Fruit fly (Drosophila melanogaster) Kc167 (cell line): ENCODE results near the gene CG9377.
A peak's percentile ranks its signal among the peaks of the same experiment; 100 is the strongest.

Source experiments
- Myc ChIP-seq: fragments of >200 bp; optimal IDR thresholded peaks from 2 replicates; lab custom pipeline; 2017; ENCODE audit warnings: missing external identifiers
- Sin3A ChIP-seq: fragments of >200 bp; optimal IDR thresholded peaks from 2 replicates; lab custom pipeline; 2018; ENCODE audit warnings: missing external identifiers
- h ChIP-seq: fragments of >200 bp; optimal IDR thresholded peaks from 3 replicates; lab custom pipeline; 2018; ENCODE audit warnings: missing external identifiers
- insv ChIP-seq: fragments of >200 bp; optimal IDR thresholded peaks from 3 replicates; lab custom pipeline; 2018; ENCODE audit warnings: missing external identifiers
- psq ChIP-seq: fragments of >200 bp; optimal IDR thresholded peaks from 2 replicates; lab custom pipeline; 2017; ENCODE audit warnings: missing external identifiers
- ttk ChIP-seq: sonication (Bioruptor generic); optimal IDR thresholded peaks from 2 replicates; lab custom pipeline; 2017; ENCODE audit warnings: missing external identifiers

The CG9377 gene

DNA sequence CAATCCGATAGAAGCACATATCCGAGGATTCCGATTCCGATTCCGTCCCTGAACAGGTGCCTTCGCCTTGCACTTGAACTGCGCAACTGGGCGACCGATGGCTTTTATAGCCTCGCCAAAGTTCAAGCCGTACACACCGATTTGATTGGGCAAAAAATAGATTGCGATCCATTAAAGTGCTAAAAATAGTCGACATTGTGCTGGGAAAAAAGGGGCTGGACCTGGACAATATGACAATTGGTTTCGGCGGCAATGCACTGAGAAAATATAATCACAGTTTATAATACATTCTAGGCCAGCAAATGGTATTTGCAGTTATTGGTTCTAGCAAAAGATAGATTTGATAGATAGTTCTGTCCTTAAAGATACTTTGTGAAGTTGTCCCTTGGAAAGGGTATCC, at the start of gene CG9377:
CG9377 (minus strand) TSS at position 101 of the 400 bp plus-strand sequence.
- TF ChIP-seq Myc (lab: Kevin White, UChicago): no peak
- no peak for TF ChIP-seq ttk
- TF ChIP-seq Sin3A (lab: Kevin White, UChicago): no peak
- TF ChIP-seq h (lab: Kevin White, UChicago): no peak
- TF ChIP-seq psq (lab: Kevin White, UChicago): no peak
- TF ChIP-seq insv (lab: Kevin White, UChicago): no peak

DNA sequence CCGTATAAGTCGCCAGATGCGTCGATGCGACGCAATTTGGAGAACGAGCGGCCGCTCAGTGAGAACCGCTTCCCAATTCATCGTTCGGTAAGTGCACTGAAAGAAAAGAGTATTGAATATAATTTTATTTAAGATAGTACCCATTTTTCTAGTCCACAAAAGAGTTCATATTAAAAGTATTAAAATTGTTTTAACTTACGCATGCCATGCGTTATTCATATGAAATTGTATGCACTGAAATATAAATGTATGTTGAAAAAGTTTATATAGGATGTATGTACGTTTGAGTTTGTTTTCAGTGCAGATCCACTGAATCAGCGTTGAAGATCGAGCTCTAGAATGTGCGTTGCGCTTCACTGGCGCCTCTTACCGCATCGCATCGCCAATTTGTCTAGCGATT, 38.2 kb upstream of the CG9377 start:
- TF ChIP-seq Myc (lab: Kevin White, UChicago) (no peak), insv (lab: Kevin White, UChicago) (no peak), psq (lab: Kevin White, UChicago) (no peak), ttk (no peak)

DNA sequence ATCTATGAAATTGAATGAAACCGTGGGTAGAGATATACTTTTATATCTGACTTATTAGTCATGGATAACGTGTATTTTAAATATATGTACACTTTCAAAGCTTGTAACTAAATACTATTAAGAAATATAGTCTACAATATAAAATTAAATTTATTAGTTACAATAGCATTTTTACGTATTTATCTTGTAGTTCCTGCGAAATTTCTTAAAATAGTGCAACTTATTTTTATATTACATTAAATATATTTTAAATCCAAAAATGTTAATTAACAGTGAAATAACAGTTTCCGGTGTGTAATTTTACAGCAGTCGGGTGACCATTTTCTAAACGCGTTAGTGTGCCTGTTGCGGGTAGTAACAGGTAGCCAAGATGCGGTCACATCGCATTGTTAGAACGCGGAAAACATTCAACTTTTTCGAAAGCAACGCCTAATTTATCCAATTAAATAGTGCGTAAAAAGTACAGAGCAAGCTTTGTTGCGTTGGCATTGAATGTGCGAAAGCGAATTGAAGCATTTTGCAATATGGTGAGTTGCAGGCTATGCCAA, 37.3 kb upstream of the CG9377 start, which contains the start of the genes CG10859 and CG7110:
CG10859 (minus strand) TSS at position 51 of the 548 bp plus-strand sequence.
CG7110 (plus strand) TSS at position 378 of the 548 bp plus-strand sequence.
- no peak for TF ChIP-seq h (lab: Kevin White, UChicago)
- no peak for TF ChIP-seq psq (lab: Kevin White, UChicago)
- no peak for TF ChIP-seq insv (lab: Kevin White, UChicago)
- no peak for TF ChIP-seq Sin3A (lab: Kevin White, UChicago)
- TF ChIP-seq Myc (lab: Kevin White, UChicago): no peak
- TF ChIP-seq ttk: no peak

DNA sequence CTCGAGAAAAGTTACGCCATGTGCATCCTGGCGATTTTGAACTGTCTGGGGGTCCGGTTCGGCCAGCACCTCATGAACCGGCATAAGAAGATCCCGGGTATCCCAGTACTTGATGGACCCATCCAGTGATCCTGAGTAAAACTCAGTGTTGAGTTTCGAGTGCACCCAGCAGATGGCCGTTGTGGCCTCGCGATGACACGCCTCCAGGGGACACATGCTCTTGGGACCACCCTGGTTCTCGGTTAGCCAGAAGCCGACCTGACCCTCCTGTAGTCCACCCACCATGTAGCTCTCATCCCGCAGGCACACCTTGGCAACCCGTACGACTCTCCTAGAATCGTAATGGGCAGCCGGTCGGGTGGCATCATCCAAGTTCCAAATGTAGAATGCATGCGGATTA, 36.0 kb upstream of the CG9377 start:
- TF ChIP-seq ttk (peak; percentile 91), psq (lab: Kevin White, UChicago) (no peak)

DNA sequence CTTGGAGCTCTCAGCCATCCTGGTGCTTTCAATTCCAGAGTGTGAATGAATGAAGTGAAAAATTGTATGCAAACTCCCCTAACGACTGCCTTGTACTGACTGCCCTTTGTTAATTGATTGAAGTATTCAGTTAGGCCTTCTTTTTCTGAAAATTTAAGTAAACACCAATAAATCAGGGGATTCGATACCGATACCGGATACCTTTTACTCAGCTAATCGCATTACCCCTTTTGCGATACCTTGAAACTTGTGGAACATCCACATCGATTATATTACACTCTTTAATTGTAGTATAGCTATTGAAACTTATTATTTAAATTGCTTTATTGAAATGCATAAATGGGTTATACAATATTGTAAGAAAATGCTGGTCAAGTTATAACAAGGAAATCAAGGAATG, 34.7 kb upstream of the CG9377 start, which contains the start of gene CG16957:
CG16957 (minus strand) TSS at position 101 of the 400 bp plus-strand sequence.
- TF ChIP-seq h (lab: Kevin White, UChicago): no peak

DNA sequence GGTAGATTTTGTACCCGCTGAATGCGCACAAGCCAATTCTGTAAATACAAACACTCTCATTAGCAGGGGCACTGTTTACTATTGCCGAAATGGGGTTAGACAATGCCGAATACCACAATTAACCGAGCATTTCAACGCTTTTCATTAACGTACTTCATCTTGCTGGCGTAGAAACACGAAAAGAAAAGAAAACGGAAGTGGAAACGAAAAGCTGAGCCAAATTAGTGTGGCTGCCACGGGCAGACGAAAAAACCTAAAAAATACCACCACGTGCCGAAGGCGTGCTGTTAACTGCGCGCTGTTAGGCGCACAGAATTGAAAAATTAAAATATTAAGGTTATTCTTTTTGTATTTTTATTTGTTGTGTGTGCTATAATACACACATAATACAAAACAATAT, 33.5 kb upstream of the CG9377 start, which contains the start of gene RpL24:
RpL24 (minus strand) TSS at position 229 of the 400 bp plus-strand sequence.
- no peak for TF ChIP-seq psq (lab: Kevin White, UChicago)
- TF ChIP-seq h (lab: Kevin White, UChicago): no peak
- TF ChIP-seq Myc (lab: Kevin White, UChicago): no peak
- no peak for TF ChIP-seq ttk
- no peak for TF ChIP-seq insv (lab: Kevin White, UChicago)
- no peak for TF ChIP-seq Sin3A (lab: Kevin White, UChicago)

DNA sequence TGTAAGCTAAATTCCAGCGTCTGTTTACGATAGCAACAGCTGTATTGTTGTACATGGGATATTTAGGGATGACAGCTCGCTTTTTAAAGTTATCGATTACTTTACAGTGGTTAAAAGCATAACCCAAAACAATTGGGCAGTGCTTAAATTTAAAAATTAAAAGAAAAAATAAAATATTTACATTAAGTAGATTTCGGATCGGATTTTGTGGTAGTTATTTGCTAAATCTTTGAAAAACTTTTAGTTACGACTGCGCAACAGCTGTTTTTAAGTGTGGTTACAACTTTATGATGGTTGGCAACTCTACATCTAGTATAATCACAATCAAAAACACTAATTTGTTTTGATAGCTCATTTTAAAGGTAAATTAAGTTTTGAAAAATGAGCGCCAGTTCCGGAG, 25.9 kb upstream of the CG9377 start, which contains the start of the genes Ing5 and CG7099:
Ing5 (minus strand) TSS at position 58 of the 400 bp plus-strand sequence.
CG7099 (plus strand) TSS at position 317 of the 400 bp plus-strand sequence.
- TF ChIP-seq psq (lab: Kevin White, UChicago) (no peak), Sin3A (lab: Kevin White, UChicago) (no peak), Myc (lab: Kevin White, UChicago) (no peak), ttk (no peak), insv (lab: Kevin White, UChicago) (no peak), h (lab: Kevin White, UChicago) (no peak)

DNA sequence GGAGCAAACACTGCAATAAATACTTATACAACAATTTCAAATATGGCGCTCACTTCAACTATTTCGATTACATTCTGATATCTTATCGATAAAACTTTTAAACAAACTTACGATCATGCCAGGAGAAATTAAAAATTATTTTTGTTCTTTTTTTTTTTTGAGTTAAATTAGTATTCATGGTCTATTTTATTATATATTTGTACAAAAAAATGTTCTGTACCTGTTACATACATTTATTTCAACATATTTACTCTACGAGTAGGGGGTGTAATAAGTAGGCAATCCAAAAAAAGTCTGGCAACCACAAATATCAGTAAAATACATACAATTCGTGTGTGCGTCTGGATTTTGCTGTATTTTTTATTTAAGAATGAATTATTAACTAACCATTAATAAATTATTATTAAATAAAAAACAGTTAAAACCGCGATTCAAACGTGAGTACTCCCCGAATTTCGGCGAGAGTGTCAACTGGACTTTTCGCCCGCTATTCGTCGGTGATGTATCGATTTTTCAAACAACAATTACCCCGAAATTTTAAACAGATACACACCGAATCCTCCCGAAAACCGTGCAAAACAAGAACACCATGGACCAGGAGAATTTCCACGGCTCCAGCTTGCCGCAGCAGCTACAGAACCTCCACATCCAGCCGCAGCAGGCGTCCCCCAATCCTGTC, 21.1 kb upstream of the CG9377 start, which contains the start of gene loqs:
loqs (plus strand) TSS at position 302 of the 679 bp plus-strand sequence.
- no peak for TF ChIP-seq Sin3A (lab: Kevin White, UChicago)
- TF ChIP-seq insv (lab: Kevin White, UChicago): no peak
- no peak for TF ChIP-seq h (lab: Kevin White, UChicago)
- no peak for TF ChIP-seq Myc (lab: Kevin White, UChicago)

DNA sequence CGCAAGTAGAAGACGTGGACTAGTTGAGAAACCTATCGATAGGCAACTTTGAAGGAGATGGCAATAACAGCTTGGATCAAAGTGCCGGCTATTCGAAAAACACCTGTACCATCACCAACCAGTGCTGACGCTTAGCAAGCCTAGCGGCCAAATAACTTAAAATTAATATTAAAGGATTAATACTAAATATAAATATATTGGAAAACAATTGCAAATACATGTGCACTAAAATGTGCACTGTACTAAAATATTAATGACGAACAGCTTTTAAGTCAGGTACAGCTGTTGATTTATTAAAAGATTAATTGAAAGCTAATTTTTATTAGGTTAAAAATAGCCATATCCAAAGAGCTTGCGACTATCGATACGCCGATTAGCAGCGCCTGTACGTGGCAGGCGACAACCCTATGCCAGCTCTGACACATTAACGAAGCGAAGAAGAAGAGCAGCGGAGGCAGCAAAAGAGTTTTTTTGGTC, 17.2 kb upstream of the CG9377 start, which contains the start of the genes CG9302 and beta'COP:
CG9302 (minus strand) TSS at position 51 of the 477 bp plus-strand sequence.
beta'COP (plus strand) TSS at position 415 of the 477 bp plus-strand sequence.
- TF ChIP-seq Sin3A (lab: Kevin White, UChicago): peak; percentile 51
- TF ChIP-seq ttk: no peak

DNA sequence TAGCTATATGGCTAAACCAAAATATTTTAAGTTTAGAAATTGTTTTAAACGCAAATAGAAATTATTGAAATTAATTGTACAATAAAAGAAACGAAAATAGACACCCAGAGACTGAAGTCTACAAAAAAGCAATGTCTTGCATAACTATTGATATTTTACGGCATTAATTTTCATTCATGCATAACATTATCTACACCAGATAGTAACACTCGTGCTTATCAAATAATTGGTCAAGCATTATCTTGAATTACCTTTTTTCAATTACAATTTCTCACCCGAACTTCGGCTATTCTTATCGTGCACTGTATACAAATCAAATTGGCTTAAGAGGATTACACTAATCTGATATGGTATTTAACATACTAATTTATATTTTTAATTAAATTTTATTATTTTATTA, 14.7 kb upstream of the CG9377 start:
- TF ChIP-seq insv (lab: Kevin White, UChicago) (no peak), Myc (lab: Kevin White, UChicago) (no peak), h (lab: Kevin White, UChicago) (no peak), psq (lab: Kevin White, UChicago) (no peak), ttk (no peak), Sin3A (lab: Kevin White, UChicago) (no peak)

DNA sequence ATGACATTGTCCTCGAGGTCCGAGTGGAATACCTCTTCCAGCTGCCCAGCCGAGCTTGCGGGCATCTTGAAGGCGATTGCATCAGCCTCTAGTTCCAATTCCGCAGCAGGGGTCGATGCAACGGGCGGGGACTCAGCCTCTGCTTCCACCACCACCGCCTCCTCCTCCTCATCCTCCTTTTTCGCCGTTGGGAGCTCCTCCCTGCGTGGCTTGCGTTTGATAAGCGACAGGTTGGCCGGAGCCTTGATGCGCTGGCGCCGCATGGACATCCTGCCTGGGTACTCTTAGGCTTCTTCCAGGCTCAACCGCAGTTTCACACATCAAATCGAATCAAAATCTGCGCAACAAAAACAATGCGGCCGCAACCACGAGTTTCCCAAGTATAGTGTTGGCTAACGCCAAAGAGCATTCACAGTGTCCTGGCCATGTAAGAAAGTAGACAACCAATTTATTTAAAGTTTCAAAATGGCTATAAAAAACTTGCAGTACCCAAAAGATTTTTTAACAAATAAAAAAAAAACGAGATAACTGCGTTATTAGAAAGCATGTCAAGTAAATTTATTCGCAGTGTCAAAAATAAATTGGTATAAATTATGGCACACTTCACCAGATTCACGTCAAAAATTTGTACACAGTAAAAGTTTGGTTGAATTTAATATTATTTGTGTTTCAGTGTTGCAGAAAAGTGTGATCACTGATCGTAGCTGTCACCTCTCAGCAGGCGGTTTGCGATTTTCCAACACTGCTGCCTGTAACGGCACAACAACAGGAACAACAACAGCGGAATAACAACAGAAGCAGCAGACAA, 12.3 kb upstream of the CG9377 start, which contains the start of the genes Bdp1 and CG6565:
Bdp1 (minus strand) TSS at position 456 of the 808 bp plus-strand sequence.
CG6565 (plus strand) TSS at position 585 of the 808 bp plus-strand sequence.
- TF ChIP-seq ttk (no peak), Sin3A (lab: Kevin White, UChicago) (no peak), insv (lab: Kevin White, UChicago) (no peak), Myc (lab: Kevin White, UChicago) (no peak), h (lab: Kevin White, UChicago) (no peak), psq (lab: Kevin White, UChicago) (no peak)
